Fruit fly (Drosophila melanogaster) whole organism, embryonic: ENCODE data around the gene Snr1.
A peak's percentile ranks its signal among the peaks of the same experiment; 100 is the strongest.

Experiments
- Ada2b ChIP-seq: fragments of 200-800 bp; sonication (Bioruptor generic); IDR thresholded peaks from 2 replicates; pipeline ENCODE4 v1.3.6; 2022; ENCODE audit warnings: missing biosample characterization, missing genetic modification characterization
- C15 ChIP-seq: fragments of 200-800 bp; sonication (Bioruptor generic); IDR thresholded peaks from 3 replicates; pipeline ENCODE4 v1.3.6; 2022; ENCODE audit warnings: missing biosample characterization, missing genetic modification characterization
- CG10959 ChIP-seq: fragments of 200-800 bp; sonication (Bioruptor generic); IDR thresholded peaks from 2 replicates; pipeline ENCODE4 v1.3.6; 2022; ENCODE audit warnings: missing biosample characterization, missing genetic modification characterization
- CG11398 ChIP-seq: fragments of 200-800 bp; sonication (Bioruptor generic); optimal IDR thresholded peaks from 2 replicates; lab custom pipeline; 2016; ENCODE audit warnings: missing biosample characterization, missing genetic modification characterization
- CG11456 ChIP-seq: fragments of 200-800 bp; sonication (Bioruptor generic); IDR thresholded peaks from 3 replicates; pipeline ENCODE4 v1.3.6; 2022; ENCODE audit warnings: missing biosample characterization, missing genetic modification characterization
- CG12942 ChIP-seq: fragments of 200-800 bp; sonication (Bioruptor generic); optimal IDR thresholded peaks from 3 replicates; lab custom pipeline; 2016; ENCODE audit warnings: missing biosample characterization, missing genetic modification characterization
- CG13287 ChIP-seq: fragments of 200-800 bp; sonication (Bioruptor generic); IDR thresholded peaks from 2 replicates; pipeline ENCODE4 v1.3.6; 2022; ENCODE audit warnings: missing biosample characterization, missing genetic modification characterization; ENCODE audit not compliant: partially characterized antibody
- CG15696 ChIP-seq: fragments of 200-800 bp; sonication (Bioruptor generic); optimal IDR thresholded peaks from 2 replicates; lab custom pipeline; 2019; ENCODE audit warnings: missing biosample characterization, mild to moderate bottlenecking, missing genetic modification characterization, moderate library complexity
- CG17328 ChIP-seq: fragments of 200-800 bp; sonication (Bioruptor generic); IDR thresholded peaks from 2 replicates; pipeline ENCODE4 v1.3.6; 2022; ENCODE audit warnings: missing biosample characterization, missing genetic modification characterization
- CG17802 ChIP-seq: fragments of 200-800 bp; sonication (Bioruptor generic); optimal IDR thresholded peaks from 2 replicates; lab custom pipeline; 2018; ENCODE audit warnings: missing biosample characterization, mild to moderate bottlenecking, missing genetic modification characterization, moderate library complexity
- CG17829 ChIP-seq: fragments of 200-800 bp; optimal IDR thresholded peaks from 2 replicates; lab custom pipeline; 2019; ENCODE audit warnings: missing biosample characterization, mild to moderate bottlenecking, missing genetic modification characterization, moderate library complexity
- CG17912 ChIP-seq: fragments of 200-800 bp; sonication (Bioruptor generic); optimal IDR thresholded peaks from 2 replicates; lab custom pipeline; 2018; ENCODE audit warnings: missing biosample characterization, mild to moderate bottlenecking, missing genetic modification characterization
- CG18262 ChIP-seq: fragments of 200-800 bp; optimal IDR thresholded peaks from 3 replicates; lab custom pipeline; 2019; ENCODE audit warnings: missing biosample characterization, mild to moderate bottlenecking, missing genetic modification characterization, moderate library complexity
- CG2129 ChIP-seq: fragments of 200-800 bp; sonication (Bioruptor generic); IDR thresholded peaks from 2 replicates; pipeline ENCODE4 v1.3.6; 2022; ENCODE audit warnings: missing biosample characterization, missing genetic modification characterization; ENCODE audit not compliant: partially characterized antibody
- CG2875 ChIP-seq: fragments of 200-800 bp; sonication (Bioruptor generic); optimal IDR thresholded peaks from 2 replicates; lab custom pipeline; 2017; ENCODE audit warnings: missing biosample characterization, mild to moderate bottlenecking, missing genetic modification characterization, missing genetic modification reagents
- CG3163 ChIP-seq: fragments of 200-800 bp; sonication (Bioruptor generic); optimal IDR thresholded peaks from 3 replicates; lab custom pipeline; 2016; ENCODE audit warnings: missing biosample characterization, missing genetic modification characterization
- CG34224 ChIP-seq: fragments of 200-800 bp; sonication (Bioruptor generic); IDR thresholded peaks from 3 replicates; pipeline ENCODE4 v1.3.6; 2022; ENCODE audit warnings: missing biosample characterization, missing genetic modification characterization; ENCODE audit not compliant: partially characterized antibody
- CG34422 ChIP-seq: fragments of 200-800 bp; sonication (Bioruptor generic); IDR thresholded peaks from 3 replicates; pipeline ENCODE4 v1.3.6; 2022; ENCODE audit warnings: missing biosample characterization, missing genetic modification characterization
- CG4820 ChIP-seq: fragments of 200-800 bp; sonication (Bioruptor generic); optimal IDR thresholded peaks from 3 replicates; lab custom pipeline; 2016; ENCODE audit warnings: missing biosample characterization, missing genetic modification characterization
- CG5180 ChIP-seq: fragments of 200-800 bp; sonication (Bioruptor generic); optimal IDR thresholded peaks from 3 replicates; lab custom pipeline; 2017; ENCODE audit warnings: missing biosample characterization, missing genetic modification characterization, mild to moderate bottlenecking, moderate library complexity, missing genetic modification reagents
- CG7357 ChIP-seq: fragments of 200-800 bp; sonication (Bioruptor generic); IDR thresholded peaks from 3 replicates; pipeline ENCODE4 v1.3.6; 2022; ENCODE audit warnings: missing biosample characterization, missing genetic modification characterization
- CG7963 ChIP-seq: fragments of 200-800 bp; sonication (Bioruptor generic); IDR thresholded peaks from 3 replicates; pipeline ENCODE4 v1.3.6; 2022; ENCODE audit warnings: missing biosample characterization, missing genetic modification characterization; ENCODE audit not compliant: partially characterized antibody
- CG8281 ChIP-seq: fragments of 200-800 bp; sonication (Bioruptor generic); optimal IDR thresholded peaks from 2 replicates; lab custom pipeline; 2018; ENCODE audit warnings: missing biosample characterization, mild to moderate bottlenecking, missing genetic modification characterization, moderate library complexity
- CG9817 ChIP-seq: fragments of 200-800 bp; sonication (Bioruptor generic); optimal IDR thresholded peaks from 2 replicates; lab custom pipeline; 2018; ENCODE audit warnings: missing biosample characterization, mild to moderate bottlenecking, missing genetic modification characterization, moderate library complexity
- CrebB ChIP-seq: fragments of 200-800 bp; sonication (Bioruptor generic); optimal IDR thresholded peaks from 3 replicates; lab custom pipeline; 2018; ENCODE audit warnings: missing biosample characterization, mild to moderate bottlenecking, missing genetic modification characterization
- Dbx ChIP-seq: fragments of 200-800 bp; sonication (Bioruptor generic); IDR thresholded peaks from 3 replicates; pipeline ENCODE4 v1.3.6; 2022; ENCODE audit warnings: missing biosample characterization, missing genetic modification characterization
- Dek ChIP-seq: fragments of 200-800 bp; sonication (Bioruptor generic); optimal IDR thresholded peaks from 3 replicates; lab custom pipeline; 2019; ENCODE audit warnings: missing biosample characterization, mild to moderate bottlenecking, missing genetic modification characterization, moderate library complexity
- E2f2 ChIP-seq: fragments of 200-800 bp; sonication (Bioruptor generic); IDR thresholded peaks from 2 replicates; pipeline ENCODE4 v1.3.6; 2022; ENCODE audit warnings: missing biosample characterization, missing genetic modification characterization
- ERR ChIP-seq: fragments of 200-800 bp; sonication (Bioruptor generic); optimal IDR thresholded peaks from 2 replicates; lab custom pipeline; 2016; ENCODE audit warnings: missing biosample characterization, missing genetic modification characterization
- Fer2 ChIP-seq: fragments of 200-800 bp; sonication (Bioruptor generic); optimal IDR thresholded peaks from 2 replicates; lab custom pipeline; 2018; ENCODE audit warnings: missing biosample characterization, mild to moderate bottlenecking, missing genetic modification characterization, moderate library complexity
- H15 ChIP-seq: fragments of 200-800 bp; sonication (Bioruptor generic); IDR thresholded peaks from 3 replicates; pipeline ENCODE4 v1.3.6; 2022; ENCODE audit warnings: missing biosample characterization, missing genetic modification characterization
- HLHmδ ChIP-seq: fragments of 200-800 bp; sonication (Bioruptor generic); optimal IDR thresholded peaks from 2 replicates; lab custom pipeline; 2018; ENCODE audit warnings: missing biosample characterization, mild to moderate bottlenecking, missing genetic modification characterization, moderate library complexity
- NFAT ChIP-seq: fragments of 200-800 bp; sonication (Bioruptor generic); IDR thresholded peaks from 2 replicates; pipeline ENCODE4 v1.3.6; 2022; ENCODE audit warnings: missing biosample characterization, missing genetic modification characterization
- PHDP ChIP-seq: fragments of 200-800 bp; sonication (Bioruptor generic); optimal IDR thresholded peaks from 3 replicates; lab custom pipeline; 2018; ENCODE audit warnings: missing biosample characterization, mild to moderate bottlenecking, missing genetic modification characterization, moderate library complexity
- Ssrp ChIP-seq: fragments of 200-800 bp; sonication (Bioruptor generic); optimal IDR thresholded peaks from 2 replicates; lab custom pipeline; 2018; ENCODE audit warnings: missing biosample characterization, mild to moderate bottlenecking, missing genetic modification characterization, moderate library complexity
- ap ChIP-seq: fragments of 200-800 bp; sonication (Bioruptor generic); IDR thresholded peaks from 2 replicates; pipeline ENCODE4 v1.3.6; 2022; ENCODE audit warnings: missing biosample characterization, missing genetic modification characterization
- bowl ChIP-seq: fragments of 200-800 bp; sonication (Bioruptor generic); IDR thresholded peaks from 2 replicates; pipeline ENCODE4 v1.3.6; 2022; ENCODE audit warnings: missing biosample characterization, missing genetic modification characterization
- cato ChIP-seq: fragments of 200-800 bp; sonication (Bioruptor generic); optimal IDR thresholded peaks from 2 replicates; lab custom pipeline; 2016; ENCODE audit warnings: missing biosample characterization, missing genetic modification characterization, borderline replicate concordance
- corto ChIP-seq: fragments of 200-800 bp; sonication (Bioruptor generic); optimal IDR thresholded peaks from 2 replicates; lab custom pipeline; 2016; ENCODE audit warnings: missing biosample characterization, mild to moderate bottlenecking, missing genetic modification characterization, moderate library complexity
- dan ChIP-seq: fragments of 200-800 bp; sonication (Bioruptor generic); IDR thresholded peaks from 2 replicates; pipeline ENCODE4 v1.3.6; 2022; ENCODE audit warnings: missing biosample characterization, missing genetic modification characterization
- dm ChIP-seq: fragments of 200-800 bp; sonication (Bioruptor generic); optimal IDR thresholded peaks from 3 replicates; lab custom pipeline; 2016; ENCODE audit warnings: missing biosample characterization, missing genetic modification characterization
- dpn ChIP-seq, 2 experiments: fragments of 200-800 bp; sonication (Bioruptor generic); optimal IDR thresholded peaks; 3 replicates each; lab custom pipeline; 2016; ENCODE audit warnings: missing biosample characterization in 2 of 2, missing genetic modification characterization in 2 of 2
- jumu ChIP-seq: fragments of 200-800 bp; sonication (Bioruptor generic); optimal IDR thresholded peaks from 3 replicates; lab custom pipeline; 2016; ENCODE audit warnings: missing biosample characterization, missing genetic modification characterization
- kay ChIP-seq: fragments of 200-800 bp; sonication (Bioruptor generic); optimal IDR thresholded peaks from 2 replicates; lab custom pipeline; 2016; ENCODE audit warnings: missing biosample characterization, missing genetic modification characterization
- nmo ChIP-seq: fragments of 200-800 bp; sonication (Bioruptor generic); optimal IDR thresholded peaks from 2 replicates; lab custom pipeline; 2018; ENCODE audit warnings: missing biosample characterization, mild to moderate bottlenecking, missing genetic modification characterization, moderate library complexity
- pb ChIP-seq: fragments of 200-800 bp; sonication (Bioruptor generic); optimal IDR thresholded peaks from 3 replicates; lab custom pipeline; 2016; ENCODE audit warnings: missing biosample characterization, missing genetic modification characterization
- schlank ChIP-seq: fragments of 200-800 bp; sonication (Bioruptor generic); optimal IDR thresholded peaks from 2 replicates; lab custom pipeline; 2018; ENCODE audit warnings: missing biosample characterization, mild to moderate bottlenecking, missing genetic modification characterization
- seq ChIP-seq: fragments of 200-800 bp; sonication (Bioruptor generic); IDR thresholded peaks from 2 replicates; pipeline ENCODE4 v1.3.6; 2022; ENCODE audit warnings: missing biosample characterization, missing genetic modification characterization
- slbo ChIP-seq: fragments of 200-800 bp; sonication (Bioruptor generic); IDR thresholded peaks from 2 replicates; pipeline ENCODE4 v1.3.6; 2022; ENCODE audit warnings: missing biosample characterization, missing genetic modification characterization

The Snr1 gene

DNA sequence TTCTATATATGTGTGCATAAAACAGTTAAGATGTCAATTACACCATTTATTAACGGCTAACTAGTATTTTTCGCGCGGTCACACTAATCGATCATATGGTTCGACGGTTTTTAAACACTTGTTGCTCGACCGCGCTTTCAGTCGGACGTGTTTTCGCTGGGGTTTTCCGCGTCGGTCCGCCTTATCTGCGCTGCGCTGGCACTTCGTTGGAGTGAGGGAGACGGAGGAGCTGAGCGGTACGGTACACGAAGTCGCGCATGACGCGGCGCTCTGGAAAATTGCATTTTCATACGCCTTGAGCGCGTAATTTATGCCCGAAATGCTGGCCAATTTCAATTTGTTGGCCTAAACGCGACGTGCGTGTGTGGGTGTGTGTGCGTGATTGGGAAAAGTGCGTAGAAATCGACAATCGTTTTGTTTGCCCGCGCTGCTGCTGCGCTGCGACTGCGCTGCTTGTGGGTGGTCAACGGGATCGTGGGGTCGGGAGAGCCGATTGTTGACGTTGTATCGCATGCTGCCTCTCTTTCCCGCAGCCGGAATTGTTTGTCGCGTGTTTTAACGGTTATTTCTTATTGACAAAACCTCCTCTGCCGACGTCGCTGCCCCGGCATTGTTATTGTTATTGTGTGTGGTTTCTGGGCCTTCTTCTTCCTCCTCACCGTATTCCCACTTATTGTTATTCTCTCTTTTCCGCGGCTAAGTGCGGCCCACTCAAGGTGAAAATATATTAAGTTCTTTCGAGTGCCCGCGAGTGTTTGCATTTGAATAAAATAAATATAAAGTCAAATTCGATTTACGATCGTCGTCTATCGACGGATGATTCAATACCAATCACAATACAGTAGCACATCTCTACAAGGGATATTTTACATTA, 46.5 kb downstream of the Snr1 start, which contains the start of gene Itpr (continued):
- TF ChIP-seq CG34422 (GFP tag; lab: Robert Waterston, UW) (peak; percentile 79; the same call in 2 of the 3 replicates), CrebB (tag; lab: Kevin White, UChicago) (no peak), corto (GFP tag; lab: Kevin White, UChicago) (peak; percentile 20), CG3163 (GFP tag; lab: Kevin White, UChicago) (no peak), PHDP (no peak), Fer2 (tag; lab: Kevin White, UChicago) (no peak), CG2875 (peak; percentile 25), CG34224 (GFP tag; lab: Robert Waterston, UW) (no peak), slbo (GFP tag; lab: Robert Waterston, UW) (no peak), CG17802 (no peak), CG17912 (GFP tag; lab: Kevin White, UChicago) (no peak), seq (GFP tag; lab: Robert Waterston, UW) (no peak), HLHmδ (peak; percentile 55), schlank (tag; lab: Kevin White, UChicago) (no peak), CG17829 (tag; lab: Kevin White, UChicago) (peak; percentile 16), NFAT (0 out of 2 replicates have a peak, but pooled peaks have one; percentile 3), dm (GFP tag; lab: Kevin White, UChicago) (peak; percentile 27), H15 (no peak), nmo (no peak), CG4820 (GFP tag; lab: Kevin White, UChicago) (no peak), Dbx (GFP tag; lab: Robert Waterston, UW) (0 out of 3 replicates have a peak, but pooled peaks have one; percentile 28), bowl (GFP tag; lab: Robert Waterston, UW) (no peak), CG7963 (GFP tag; lab: Robert Waterston, UW) (no peak), Dek (no peak), CG5180 (GFP tag; lab: Kevin White, UChicago) (no peak), Ada2b (no peak), kay (GFP tag; lab: Kevin White, UChicago) (peak; percentile 55), CG2129 (GFP tag; lab: Robert Waterston, UW) (no peak), CG11398 (GFP tag; lab: Kevin White, UChicago) (no peak), CG7357 (no peak), pb (no peak), cato (GFP tag; lab: Kevin White, UChicago) (no peak), CG17328 (peak; percentile 26; the same call in 1 of the 2 replicates), CG12942 (GFP tag; lab: Kevin White, UChicago) (no peak), CG18262 (tag; lab: Kevin White, UChicago) (no peak), ap (GFP tag; lab: Robert Waterston, UW) (no peak), CG15696 (tag; lab: Kevin White, UChicago) (no peak), E2f2 (GFP tag; lab: Robert Waterston, UW) (peak; percentile 34; the same call in 1 of the 2 replicates), CG9817 (tag; lab: Kevin White, UChicago) (no peak), CG8281 (tag; lab: Kevin White, UChicago) (peak; percentile 32), jumu (GFP tag; lab: Kevin White, UChicago) (no peak), Ssrp (tag; lab: Kevin White, UChicago) (no peak), CG11456 (GFP tag; lab: Robert Waterston, UW) (no peak), CG10959 (GFP tag; lab: Robert Waterston, UW) (no peak), CG13287 (GFP tag; lab: Robert Waterston, UW) (peak; percentile 49; the same call in 1 of the 2 replicates), dpn (GFP tag; optimal IDR thresholded peaks at IDR 0.05; lab: Kevin White, UChicago) (no peak), ERR (GFP tag; lab: Kevin White, UChicago) (no peak), dan (GFP tag; lab: Robert Waterston, UW) (no peak), C15 (no peak)
